Worm (Caenorhabditis elegans) whole organism, L3 larva: ENCODE data around the gene Y116A8A.150.
"Not testable (repeated sequence)": the region's sequence is repeated elsewhere in the genome, so short reads cannot be mapped to it uniquely, and the experiment has no call there.

Experiments
- R02D3.7 ChIP-seq: fragments of 150-350 bp; optimal IDR thresholded peaks from 2 replicates; lab custom pipeline; 2014; ENCODE audit warnings: missing biosample characterization, missing genetic modification characterization
- ZK546.5 ChIP-seq: sonication (generic microtip); optimal IDR thresholded peaks from 2 replicates; lab custom pipeline; 2017; ENCODE audit warnings: missing biosample characterization, missing genetic modification characterization
- aly-2 ChIP-seq: fragments of 150-350 bp; optimal IDR thresholded peaks from 2 replicates; lab custom pipeline; 2014; ENCODE audit warnings: missing biosample characterization, missing genetic modification characterization
- ama-1 ChIP-seq: fragments of 150-350 bp; optimal IDR thresholded peaks from 2 replicates; lab custom pipeline; 2018
- ceh-28 ChIP-seq: fragments of 150-350 bp; optimal IDR thresholded peaks from 2 replicates; lab custom pipeline; 2014; ENCODE audit warnings: missing biosample characterization, missing genetic modification reagents, missing genetic modification characterization
- ceh-82 ChIP-seq: fragments of 150-350 bp; optimal IDR thresholded peaks from 2 replicates; lab custom pipeline; 2014; ENCODE audit warnings: missing biosample characterization, missing genetic modification characterization
- ceh-9 ChIP-seq: sonication (generic microtip); optimal IDR thresholded peaks from 2 replicates; lab custom pipeline; 2018; ENCODE audit warnings: missing biosample characterization, missing genetic modification characterization
- daf-12 ChIP-seq: fragments of 150-350 bp; optimal IDR thresholded peaks from 2 replicates; lab custom pipeline; 2014; ENCODE audit warnings: missing biosample characterization, missing genetic modification reagents, missing genetic modification characterization
- egl-5 ChIP-seq: fragments of 150-350 bp; optimal IDR thresholded peaks from 2 replicates; lab custom pipeline; 2017; ENCODE audit warnings: missing biosample characterization, missing genetic modification reagents, missing genetic modification characterization, inconsistent platforms
- elt-1 ChIP-seq: fragments of 150-350 bp; optimal IDR thresholded peaks from 2 replicates; lab custom pipeline; 2014; ENCODE audit warnings: missing biosample characterization, missing genetic modification characterization
- elt-2 ChIP-seq: sonication (generic microtip); optimal IDR thresholded peaks from 2 replicates; lab custom pipeline; 2016; ENCODE audit warnings: missing genetic modification reagents, mild to moderate bottlenecking, missing genetic modification characterization, missing compliant biosample characterization
- elt-3 ChIP-seq, 3 experiments: fragments of 150-350 bp in 1 of 3; sonication (generic microtip) in 2 of 3; optimal IDR thresholded peaks; 2 replicates in 2 of 3; 4 replicates in 1 of 3; lab custom pipeline; 2014 to 2017; ENCODE audit warnings: missing biosample characterization in 3 of 3, missing genetic modification characterization in 3 of 3
- eor-1 ChIP-seq, 2 experiments: fragments of 150-350 bp; optimal IDR thresholded peaks; 2 replicates each; lab custom pipeline; 2014 to 2018; ENCODE audit warnings: missing biosample characterization in 2 of 2, missing genetic modification characterization in 2 of 2
- fkh-2 ChIP-seq: fragments of 150-350 bp; optimal IDR thresholded peaks from 2 replicates; lab custom pipeline; 2014; ENCODE audit warnings: missing biosample characterization, missing genetic modification reagents, missing genetic modification characterization
- fos-1 ChIP-seq: fragments of 150-350 bp; optimal IDR thresholded peaks from 2 replicates; lab custom pipeline; 2014; ENCODE audit warnings: missing biosample characterization, missing genetic modification characterization
- hmg-11 ChIP-seq: sonication (generic microtip); optimal IDR thresholded peaks from 2 replicates; lab custom pipeline; 2016; ENCODE audit warnings: missing genetic modification characterization, missing compliant biosample characterization
- lin-15B ChIP-seq: fragments of 150-350 bp; optimal IDR thresholded peaks from 2 replicates; lab custom pipeline; 2014; ENCODE audit warnings: missing biosample characterization, missing genetic modification characterization
- lin-39 ChIP-seq: fragments of 150-350 bp; optimal IDR thresholded peaks from 2 replicates; lab custom pipeline; 2018; ENCODE audit warnings: missing biosample characterization, missing genetic modification reagents, missing genetic modification characterization
- lsy-12 ChIP-seq: sonication (generic microtip); optimal IDR thresholded peaks from 2 replicates; lab custom pipeline; 2016; ENCODE audit warnings: mild to moderate bottlenecking, missing genetic modification characterization, missing compliant biosample characterization
- mdl-1 ChIP-seq: fragments of 150-350 bp; optimal IDR thresholded peaks from 2 replicates; lab custom pipeline; 2014; ENCODE audit warnings: missing biosample characterization, missing genetic modification characterization
- mml-1 ChIP-seq: fragments of 150-350 bp; sonication (generic microtip); optimal IDR thresholded peaks from 3 replicates; lab custom pipeline; 2014; ENCODE audit warnings: missing biosample characterization, missing genetic modification characterization
- nfya-1 ChIP-seq: sonication (generic microtip); optimal IDR thresholded peaks from 2 replicates; lab custom pipeline; 2017; ENCODE audit warnings: missing genetic modification characterization, mild to moderate bottlenecking, missing compliant biosample characterization, antibody characterized with exemption, moderate library complexity; ENCODE audit not compliant: insufficient read depth
- nhr-11 ChIP-seq: fragments of 150-350 bp; optimal IDR thresholded peaks from 2 replicates; lab custom pipeline; 2014; ENCODE audit warnings: missing biosample characterization, missing genetic modification characterization
- nhr-12 ChIP-seq: fragments of 150-350 bp; optimal IDR thresholded peaks from 2 replicates; lab custom pipeline; 2014; ENCODE audit warnings: missing biosample characterization, missing genetic modification characterization
- nhr-237 ChIP-seq: fragments of 150-350 bp; optimal IDR thresholded peaks from 2 replicates; lab custom pipeline; 2014; ENCODE audit warnings: missing biosample characterization, missing genetic modification characterization
- nhr-25 ChIP-seq: sonication (generic microtip); optimal IDR thresholded peaks from 2 replicates; lab custom pipeline; 2017; ENCODE audit warnings: missing biosample characterization, missing genetic modification characterization
- nhr-28 ChIP-seq: fragments of 150-350 bp; optimal IDR thresholded peaks from 2 replicates; lab custom pipeline; 2014; ENCODE audit warnings: missing biosample characterization, missing genetic modification characterization
- nhr-43 ChIP-seq: sonication (generic microtip); optimal IDR thresholded peaks from 2 replicates; lab custom pipeline; 2016; ENCODE audit warnings: mild to moderate bottlenecking, missing genetic modification characterization, missing compliant biosample characterization; ENCODE audit not compliant: poor library complexity, severe bottlenecking
- nhr-67 ChIP-seq: fragments of 150-350 bp; optimal IDR thresholded peaks from 2 replicates; lab custom pipeline; 2014; ENCODE audit warnings: missing biosample characterization, missing genetic modification characterization
- nhr-76 ChIP-seq: fragments of 150-350 bp; sonication (generic microtip); optimal IDR thresholded peaks from 5 replicates; lab custom pipeline; 2014; ENCODE audit warnings: missing biosample characterization, missing genetic modification characterization
- nhr-77 ChIP-seq: fragments of 150-350 bp; optimal IDR thresholded peaks from 2 replicates; lab custom pipeline; 2014; ENCODE audit warnings: missing biosample characterization, missing genetic modification characterization
- pha-4 ChIP-seq: fragments of 150-350 bp; optimal IDR thresholded peaks from 2 replicates; lab custom pipeline; 2014; ENCODE audit warnings: missing biosample characterization, missing genetic modification reagents, missing genetic modification characterization
- pqm-1 ChIP-seq: fragments of 150-350 bp; optimal IDR thresholded peaks from 2 replicates; lab custom pipeline; 2017; ENCODE audit warnings: missing biosample characterization, missing genetic modification characterization, inconsistent platforms
- sea-2 ChIP-seq: fragments of 150-350 bp; sonication (generic microtip); optimal IDR thresholded peaks from 4 replicates; lab custom pipeline; 2014; ENCODE audit warnings: missing biosample characterization, missing genetic modification reagents, missing genetic modification characterization
- skn-1 ChIP-seq: fragments of 150-350 bp; optimal IDR thresholded peaks from 2 replicates; lab custom pipeline; 2014; ENCODE audit warnings: missing biosample characterization, missing genetic modification characterization
- snpc-4 ChIP-seq: fragments of 150-350 bp; optimal IDR thresholded peaks from 2 replicates; lab custom pipeline; 2014; ENCODE audit warnings: missing biosample characterization, missing genetic modification characterization
- tbx-2 ChIP-seq: sonication (generic microtip); optimal IDR thresholded peaks from 2 replicates; lab custom pipeline; 2016; ENCODE audit warnings: mild to moderate bottlenecking, missing genetic modification characterization, missing compliant biosample characterization
- unc-39 ChIP-seq: sonication (generic microtip); optimal IDR thresholded peaks from 4 replicates; lab custom pipeline; 2017; ENCODE audit warnings: missing biosample characterization, missing genetic modification characterization
- unc-62 ChIP-seq: fragments of 150-350 bp; sonication (generic microtip); optimal IDR thresholded peaks from 4 replicates; lab custom pipeline; 2014; ENCODE audit warnings: missing biosample characterization, missing genetic modification reagents, missing genetic modification characterization
- zag-1 ChIP-seq: fragments of 150-350 bp; optimal IDR thresholded peaks from 2 replicates; lab custom pipeline; 2014; ENCODE audit warnings: missing biosample characterization, missing genetic modification characterization
- ztf-11 ChIP-seq: fragments of 150-350 bp; optimal IDR thresholded peaks from 2 replicates; lab custom pipeline; 2014; ENCODE audit warnings: missing biosample characterization, missing genetic modification characterization
- ztf-4 ChIP-seq: fragments of 150-350 bp; optimal IDR thresholded peaks from 2 replicates; lab custom pipeline; 2014; ENCODE audit warnings: missing biosample characterization, missing genetic modification characterization

The Y116A8A.150 gene

DNA sequence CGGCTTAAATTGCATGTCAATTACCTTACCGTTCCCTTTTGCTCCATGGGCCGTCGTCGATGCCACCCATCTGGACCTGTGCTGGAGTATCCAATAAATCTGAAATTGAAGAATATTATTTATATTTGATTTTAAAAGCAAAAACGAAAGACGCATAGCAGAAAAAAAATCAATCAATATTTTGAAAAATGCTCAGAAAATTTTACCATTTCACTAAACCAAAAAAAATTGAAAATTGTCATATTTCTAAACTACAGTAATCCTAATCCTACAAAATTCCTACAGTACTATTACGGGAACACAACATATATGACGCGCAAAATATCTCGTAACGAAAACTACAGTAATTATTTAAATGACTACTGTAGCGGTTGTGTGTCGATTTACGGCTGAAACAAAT, at the start of gene Y116A8A.150:
Y116A8A.150 (minus strand) TSS at position 101 of the 400 bp plus-strand sequence.
- not testable (repeated sequence) for TF ChIP-seq ceh-9, nhr-67, nhr-43 (tag; lab: Kevin White, UChicago)

DNA sequence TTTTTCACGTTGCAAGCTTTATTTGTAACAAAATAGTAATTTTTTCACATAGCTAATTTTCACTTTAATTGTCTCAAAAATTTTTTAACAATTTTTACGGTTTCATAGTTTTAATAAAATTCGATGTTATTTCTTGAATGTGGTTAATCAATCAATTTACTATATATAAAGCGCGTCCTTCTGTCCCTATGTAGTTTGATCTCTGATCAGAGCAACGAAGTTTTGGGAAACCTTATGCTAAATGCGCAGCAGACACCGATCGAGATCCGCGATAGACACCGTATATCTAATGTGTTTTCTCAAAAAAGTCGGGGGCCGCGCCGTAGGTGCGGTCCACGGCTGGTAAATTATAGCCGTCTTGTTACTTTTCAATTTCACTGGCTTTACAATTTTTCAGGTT, 45.8 kb upstream of the Y116A8A.150 start:
- TF ChIP-seq unc-62 (GFP tag; lab: Kevin White, UChicago) (no peak), daf-12 (no peak), ceh-82 (tag; lab: Kevin White, UChicago) (no peak), sea-2 (GFP tag; lab: Kevin White, UChicago) (no peak), mml-1 (no peak), lin-15B (tag; lab: Kevin White, UChicago) (no peak), elt-3 (tag; optimal IDR thresholded peaks at IDR 0.05; lab: Kevin White, UChicago) (no peak), nfya-1 (tag; lab: Kevin White, UChicago) (no peak), nhr-11 (no peak), elt-1 (tag; lab: Kevin White, UChicago) (no peak), ama-1 (lab: Kevin White, UChicago) (no peak), nhr-76 (no peak), nhr-67 (tag; lab: Kevin White, UChicago) (no peak), ceh-9 (tag; lab: Kevin White, UChicago) (no peak), skn-1 (tag; lab: Kevin White, UChicago) (no peak), nhr-25 (no peak), fos-1 (tag; lab: Kevin White, UChicago) (no peak), egl-5 (no peak)

DNA sequence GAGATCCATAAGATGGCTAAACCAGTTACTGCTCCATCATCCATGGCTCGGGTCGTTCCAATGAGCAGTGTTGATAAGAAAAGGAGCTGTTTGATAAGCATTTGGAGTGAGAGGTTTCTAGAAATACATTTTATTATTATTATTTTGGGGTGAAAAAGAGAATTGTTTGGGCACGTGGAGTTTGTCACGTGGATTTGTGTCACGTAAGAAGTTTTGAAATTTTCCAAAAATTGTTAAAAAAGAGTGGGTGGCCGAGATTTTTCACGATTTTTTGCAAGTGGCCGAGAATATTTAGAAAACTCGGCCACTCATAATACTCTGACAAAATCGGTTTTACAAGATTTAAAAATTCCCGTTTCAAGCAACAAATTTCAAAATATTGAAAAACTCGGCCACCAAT, 26.1 kb upstream of the Y116A8A.150 start, which contains the start of gene T06A10.106:
T06A10.106 (minus strand) TSS at position 101 of the 400 bp plus-strand sequence.
- TF ChIP-seq unc-39 (tag; lab: Kevin White, UChicago) (no peak), nhr-43 (tag; lab: Kevin White, UChicago) (no peak), daf-12 (no peak), nhr-12 (tag; lab: Kevin White, UChicago) (no peak), ceh-28 (tag; lab: Kevin White, UChicago) (no peak), zag-1 (tag; lab: Kevin White, UChicago) (no peak), nfya-1 (tag; lab: Kevin White, UChicago) (no peak), nhr-25 (no peak), nhr-77 (tag; lab: Kevin White, UChicago) (no peak), hmg-11 (tag; lab: Kevin White, UChicago) (no peak), ztf-11 (tag; lab: Kevin White, UChicago) (no peak), ceh-82 (tag; lab: Kevin White, UChicago) (no peak), snpc-4 (tag; lab: Kevin White, UChicago) (no peak), lsy-12 (tag; lab: Kevin White, UChicago) (no peak), nhr-11 (no peak)

DNA sequence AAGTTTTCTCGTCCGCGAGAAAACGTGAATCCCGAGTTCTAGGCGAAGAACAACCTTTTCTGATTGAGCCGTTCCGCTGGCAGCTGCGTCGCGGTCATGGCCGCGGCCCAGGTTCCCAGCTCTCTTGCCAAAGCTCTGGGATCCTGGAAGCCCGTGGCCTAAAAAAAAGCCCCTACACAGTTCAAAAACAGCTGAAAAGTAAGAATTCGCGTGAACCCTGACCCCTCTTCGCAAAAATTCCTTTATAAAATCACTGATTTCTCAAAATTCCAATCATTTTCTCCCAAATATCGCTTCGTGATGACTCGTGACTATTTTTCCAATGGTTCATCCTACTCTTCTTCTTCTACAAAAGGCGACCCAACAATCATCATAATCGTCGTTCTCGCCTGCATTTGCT, 24.4 kb upstream of the Y116A8A.150 start, which contains the start of gene T06A10.107:
T06A10.107 (plus strand) TSS at position 301 of the 400 bp plus-strand sequence.
- TF ChIP-seq unc-62 (GFP tag; lab: Kevin White, UChicago) (no peak), lin-15B (tag; lab: Kevin White, UChicago) (no peak)

DNA sequence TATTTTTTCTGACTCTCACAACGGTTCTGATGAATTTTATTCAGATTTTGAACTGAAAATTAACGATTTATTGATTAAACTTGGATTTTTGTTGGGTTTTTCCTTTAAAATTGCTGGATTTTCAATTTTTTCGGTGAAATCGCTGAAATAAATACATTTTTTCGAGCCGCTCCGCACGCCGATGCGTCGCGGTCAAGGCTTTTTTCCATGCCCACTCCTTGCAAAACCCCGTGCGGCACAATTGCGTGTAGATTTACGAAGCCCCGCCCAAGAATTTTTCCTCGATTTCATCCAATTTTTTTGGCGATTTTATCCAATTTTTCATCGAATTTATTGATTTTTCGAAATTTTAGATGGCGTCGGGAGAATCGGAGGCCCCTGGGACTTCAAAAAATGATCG, 22.7 kb upstream of the Y116A8A.150 start, which contains the start of gene gtsf-1:
gtsf-1 (plus strand) TSS at position 354 of the 400 bp plus-strand sequence.
- peak; percentile 60 for TF ChIP-seq skn-1 (tag; lab: Kevin White, UChicago)
- no peak for TF ChIP-seq nhr-12 (tag; lab: Kevin White, UChicago)
- no peak for TF ChIP-seq nhr-237 (tag; lab: Kevin White, UChicago)
- TF ChIP-seq pha-4 (tag; lab: Kevin White, UChicago): peak; percentile 79
- TF ChIP-seq fkh-2 (tag; lab: Kevin White, UChicago): no peak
- no peak for TF ChIP-seq nhr-28
- TF ChIP-seq zag-1 (tag; lab: Kevin White, UChicago): peak; percentile 41
- TF ChIP-seq nhr-43 (tag; lab: Kevin White, UChicago): no peak
- TF ChIP-seq lin-39 (tag; lab: Kevin White, UChicago): peak; percentile 90
- TF ChIP-seq nhr-25: peak; percentile 60
- peak; percentile 51 for TF ChIP-seq elt-2 (tag; lab: Kevin White, UChicago)
- TF ChIP-seq lsy-12 (tag; lab: Kevin White, UChicago): peak; percentile 17
- peak; percentile 38 for TF ChIP-seq ceh-82 (tag; lab: Kevin White, UChicago)
- TF ChIP-seq mdl-1 (tag; lab: Kevin White, UChicago): no peak
- TF ChIP-seq sea-2 (GFP tag; lab: Kevin White, UChicago): no peak
- TF ChIP-seq elt-3 (tag; optimal IDR thresholded peaks at IDR 0.05; lab: Kevin White, UChicago): no peak
- TF ChIP-seq nhr-11: no peak
- peak; percentile 83 for TF ChIP-seq nfya-1 (tag; lab: Kevin White, UChicago)
- TF ChIP-seq egl-5: peak; percentile 65
- TF ChIP-seq elt-1 (tag; lab: Kevin White, UChicago): no peak
- no peak for TF ChIP-seq ceh-9 (tag; lab: Kevin White, UChicago)
- TF ChIP-seq tbx-2 (tag; lab: Kevin White, UChicago): peak; percentile 42
- no peak for TF ChIP-seq eor-1 (tag; optimal IDR thresholded peaks at IDR 0.05; lab: Kevin White, UChicago)
- TF ChIP-seq aly-2 (tag; lab: Kevin White, UChicago): no peak
- TF ChIP-seq ama-1 (lab: Kevin White, UChicago): peak; percentile 54
- TF ChIP-seq R02D3.7 (tag; lab: Kevin White, UChicago): peak; percentile 99
- peak; percentile 56 for TF ChIP-seq snpc-4 (tag; lab: Kevin White, UChicago)
- peak; percentile 23 for TF ChIP-seq pqm-1
- no peak for TF ChIP-seq ZK546.5
- no peak for TF ChIP-seq ztf-4 (tag; lab: Kevin White, UChicago)
- no peak for TF ChIP-seq ztf-11 (tag; lab: Kevin White, UChicago)
